Fruit fly (Drosophila melanogaster) whole organism, embryonic: ENCODE results near the gene pigs.

ENCODE experiments used
- ATbp ChIP-seq: fragments of 200-800 bp; sonication (Bioruptor generic); optimal IDR thresholded peaks from 2 replicates; lab custom pipeline; 2017; ENCODE audit warnings: missing biosample characterization, mild to moderate bottlenecking, missing genetic modification characterization, missing genetic modification reagents
- Atf6 ChIP-seq: fragments of 200-800 bp; sonication (Bioruptor generic); IDR thresholded peaks from 2 replicates; pipeline ENCODE4 v1.3.6; 2022; ENCODE audit warnings: missing biosample characterization, missing genetic modification characterization
- B-H2 ChIP-seq: fragments of 200-800 bp; sonication (Bioruptor generic); optimal IDR thresholded peaks from 2 replicates; lab custom pipeline; 2018; ENCODE audit warnings: missing biosample characterization, mild to moderate bottlenecking, missing genetic modification characterization
- CG11723 ChIP-seq: fragments of 200-800 bp; sonication (Bioruptor generic); optimal IDR thresholded peaks from 2 replicates; lab custom pipeline; 2017; ENCODE audit warnings: missing biosample characterization, mild to moderate bottlenecking, missing genetic modification characterization
- CG15011 ChIP-seq: fragments of 200-800 bp; sonication (Bioruptor generic); optimal IDR thresholded peaks from 3 replicates; lab custom pipeline; 2018; ENCODE audit warnings: missing biosample characterization, mild to moderate bottlenecking, missing genetic modification characterization
- CG15601 ChIP-seq: fragments of 200-800 bp; sonication (Bioruptor generic); optimal IDR thresholded peaks from 3 replicates; lab custom pipeline; 2019; ENCODE audit warnings: missing biosample characterization, mild to moderate bottlenecking, missing genetic modification characterization, moderate library complexity
- CG17359 ChIP-seq: fragments of 200-800 bp; sonication (Bioruptor generic); optimal IDR thresholded peaks from 3 replicates; lab custom pipeline; 2018; ENCODE audit warnings: missing biosample characterization, mild to moderate bottlenecking, missing genetic modification characterization, moderate library complexity
- CG2120 ChIP-seq: fragments of 200-800 bp; sonication (Bioruptor generic); optimal IDR thresholded peaks from 3 replicates; lab custom pipeline; 2016; ENCODE audit warnings: missing biosample characterization, missing genetic modification characterization
- CG2875 ChIP-seq: fragments of 200-800 bp; sonication (Bioruptor generic); optimal IDR thresholded peaks from 2 replicates; lab custom pipeline; 2017; ENCODE audit warnings: missing biosample characterization, mild to moderate bottlenecking, missing genetic modification characterization, missing genetic modification reagents
- CG32532 ChIP-seq: fragments of 200-800 bp; sonication (Bioruptor generic); IDR thresholded peaks from 2 replicates; pipeline ENCODE4 v1.3.6; 2022; ENCODE audit warnings: missing biosample characterization, missing genetic modification characterization
- CG3281 ChIP-seq: fragments of 200-800 bp; sonication (Bioruptor generic); optimal IDR thresholded peaks from 3 replicates; lab custom pipeline; 2017; ENCODE audit warnings: missing biosample characterization, mild to moderate bottlenecking, missing genetic modification characterization
- CG34376 ChIP-seq: fragments of 200-800 bp; sonication (Bioruptor generic); optimal IDR thresholded peaks from 2 replicates; lab custom pipeline; 2018; ENCODE audit warnings: missing biosample characterization, mild to moderate bottlenecking, missing genetic modification characterization
- CG4328 ChIP-seq: fragments of 200-800 bp; sonication (Bioruptor generic); optimal IDR thresholded peaks from 3 replicates; lab custom pipeline; 2017; ENCODE audit warnings: missing biosample characterization, missing genetic modification reagents, missing genetic modification characterization
- CG5245 ChIP-seq: fragments of 200-800 bp; sonication (Bioruptor generic); optimal IDR thresholded peaks from 3 replicates; lab custom pipeline; 2016; ENCODE audit warnings: missing biosample characterization, missing genetic modification characterization
- CG8281 ChIP-seq: fragments of 200-800 bp; sonication (Bioruptor generic); optimal IDR thresholded peaks from 2 replicates; lab custom pipeline; 2018; ENCODE audit warnings: missing biosample characterization, mild to moderate bottlenecking, missing genetic modification characterization, moderate library complexity
- CG8924 ChIP-seq: fragments of 200-800 bp; optimal IDR thresholded peaks from 3 replicates; lab custom pipeline; 2019; ENCODE audit warnings: missing biosample characterization, mild to moderate bottlenecking, missing genetic modification characterization, moderate library complexity
- CG8944 ChIP-seq: fragments of 200-800 bp; sonication (Bioruptor generic); optimal IDR thresholded peaks from 3 replicates; lab custom pipeline; 2016; ENCODE audit warnings: missing biosample characterization, missing genetic modification characterization
- CoRest ChIP-seq: fragments of 200-800 bp; sonication (Bioruptor generic); optimal IDR thresholded peaks from 3 replicates; lab custom pipeline; 2018; ENCODE audit warnings: missing biosample characterization, mild to moderate bottlenecking, missing genetic modification characterization, moderate library complexity
- D19B ChIP-seq: fragments of 200-800 bp; sonication (Bioruptor generic); optimal IDR thresholded peaks from 2 replicates; lab custom pipeline; 2017; ENCODE audit warnings: missing biosample characterization, mild to moderate bottlenecking, missing genetic modification characterization
- Dbx ChIP-seq: fragments of 200-800 bp; sonication (Bioruptor generic); IDR thresholded peaks from 3 replicates; pipeline ENCODE4 v1.3.6; 2022; ENCODE audit warnings: missing biosample characterization, missing genetic modification characterization
- Dip2 ChIP-seq: fragments of 200-800 bp; sonication (Bioruptor generic); IDR thresholded peaks from 2 replicates; pipeline ENCODE4 v1.3.6; 2022; ENCODE audit warnings: missing biosample characterization, missing genetic modification characterization
- Eip74EF ChIP-seq, 2 experiments: fragments of 200-800 bp in 1 of 2; fragments of >200 bp in 1 of 2; sonication (Bioruptor generic) in 1 of 2; optimal IDR thresholded peaks; 2 replicates each; lab custom pipeline; 2017 to 2019; ENCODE audit warnings: missing biosample characterization in 2 of 2, missing genetic modification characterization in 2 of 2, mild to moderate bottlenecking in 1 of 2, moderate library complexity in 1 of 2
- Elba2 ChIP-seq: fragments of 200-800 bp; sonication (Bioruptor generic); optimal IDR thresholded peaks from 3 replicates; lab custom pipeline; 2016; ENCODE audit warnings: missing biosample characterization, missing genetic modification characterization
- Gsc ChIP-seq: fragments of 200-800 bp; sonication (Bioruptor generic); IDR thresholded peaks from 2 replicates; pipeline ENCODE4 v1.3.6; 2022; ENCODE audit warnings: missing biosample characterization, missing genetic modification characterization
- HLH4C ChIP-seq: fragments of 200-800 bp; sonication (Bioruptor generic); IDR thresholded peaks from 3 replicates; pipeline ENCODE4 v1.3.6; 2022; ENCODE audit warnings: missing biosample characterization, missing genetic modification characterization; ENCODE audit not compliant: partially characterized antibody
- Meics ChIP-seq: fragments of 200-800 bp; sonication (Bioruptor generic); optimal IDR thresholded peaks from 2 replicates; lab custom pipeline; 2017; ENCODE audit warnings: missing biosample characterization, mild to moderate bottlenecking, missing genetic modification characterization
- NC2α ChIP-seq: fragments of 200-800 bp; sonication (Bioruptor generic); optimal IDR thresholded peaks from 2 replicates; lab custom pipeline; 2016; ENCODE audit warnings: missing biosample characterization, missing genetic modification characterization
- Xbp1 ChIP-seq: fragments of 200-800 bp; sonication (Bioruptor generic); optimal IDR thresholded peaks from 3 replicates; lab custom pipeline; 2016; ENCODE audit warnings: missing biosample characterization, mild to moderate bottlenecking, missing genetic modification characterization
- Xrp1 ChIP-seq: fragments of 200-800 bp; sonication (Bioruptor generic); IDR thresholded peaks from 2 replicates; pipeline ENCODE4 v1.3.6; 2022; ENCODE audit warnings: missing biosample characterization, missing genetic modification characterization
- aop ChIP-seq: fragments of 200-800 bp; sonication (Bioruptor generic); IDR thresholded peaks from 2 replicates; pipeline ENCODE4 v1.3.6; 2022; ENCODE audit warnings: missing biosample characterization, missing genetic modification characterization
- ash1 ChIP-seq: fragments of 200-800 bp; sonication (Bioruptor generic); optimal IDR thresholded peaks from 2 replicates; lab custom pipeline; 2018; ENCODE audit warnings: missing biosample characterization, mild to moderate bottlenecking, missing genetic modification characterization
- bab2 ChIP-seq: fragments of 200-800 bp; sonication (Bioruptor generic); optimal IDR thresholded peaks from 2 replicates; lab custom pipeline; 2016; ENCODE audit warnings: missing biosample characterization, missing genetic modification characterization
- bowl ChIP-seq: fragments of 200-800 bp; sonication (Bioruptor generic); IDR thresholded peaks from 2 replicates; pipeline ENCODE4 v1.3.6; 2022; ENCODE audit warnings: missing biosample characterization, missing genetic modification characterization
- caup ChIP-seq: fragments of 200-800 bp; sonication (Bioruptor generic); optimal IDR thresholded peaks from 3 replicates; lab custom pipeline; 2017; ENCODE audit warnings: missing biosample characterization, mild to moderate bottlenecking, missing genetic modification characterization, moderate library complexity; ENCODE audit not compliant: severe bottlenecking
- ci ChIP-seq: fragments of 200-800 bp; sonication (Bioruptor generic); IDR thresholded peaks from 3 replicates; pipeline ENCODE4 v1.3.6; 2022; ENCODE audit warnings: missing biosample characterization, missing genetic modification characterization
- fd96Cb ChIP-seq: fragments of 200-800 bp; sonication (Bioruptor generic); optimal IDR thresholded peaks from 2 replicates; lab custom pipeline; 2018; ENCODE audit warnings: missing biosample characterization, mild to moderate bottlenecking, missing genetic modification characterization, moderate library complexity
- grn ChIP-seq: fragments of 200-800 bp; sonication (Bioruptor generic); optimal IDR thresholded peaks from 3 replicates; lab custom pipeline; 2017; ENCODE audit warnings: missing biosample characterization, missing genetic modification characterization
- gt ChIP-seq: fragments of 200-800 bp; sonication (Bioruptor generic); IDR thresholded peaks from 2 replicates; pipeline ENCODE4 v1.3.6; 2022; ENCODE audit warnings: missing biosample characterization, missing genetic modification characterization
- kay ChIP-seq: fragments of 200-800 bp; sonication (Bioruptor generic); optimal IDR thresholded peaks from 2 replicates; lab custom pipeline; 2016; ENCODE audit warnings: missing biosample characterization, missing genetic modification characterization
- ken ChIP-seq: fragments of 200-800 bp; sonication (Bioruptor generic); IDR thresholded peaks from 3 replicates; pipeline ENCODE4 v1.3.6; 2022; ENCODE audit warnings: missing biosample characterization, missing genetic modification characterization
- lilli ChIP-seq: fragments of 200-800 bp; sonication (Bioruptor generic); optimal IDR thresholded peaks from 3 replicates; lab custom pipeline; 2016; ENCODE audit warnings: missing biosample characterization, missing genetic modification characterization
- lov ChIP-seq, 2 experiments: fragments of 200-800 bp in 1 of 2; fragments of >200 bp in 1 of 2; sonication (Bioruptor generic) in 1 of 2; IDR thresholded peaks in 1 of 2; optimal IDR thresholded peaks in 1 of 2; 2 replicates in 1 of 2; 3 replicates in 1 of 2; pipeline versions ENCODE4 v1.3.6 to Lab custom; 2017 to 2022; ENCODE audit warnings: missing biosample characterization in 1 of 2, missing genetic modification characterization in 1 of 2
- mirr ChIP-seq: fragments of 200-800 bp; sonication (Bioruptor generic); optimal IDR thresholded peaks from 3 replicates; lab custom pipeline; 2018; ENCODE audit warnings: missing biosample characterization, mild to moderate bottlenecking, missing genetic modification characterization
- pfk ChIP-seq: fragments of 200-800 bp; sonication (Bioruptor generic); optimal IDR thresholded peaks from 2 replicates; lab custom pipeline; 2018; ENCODE audit warnings: missing biosample characterization, mild to moderate bottlenecking, missing genetic modification characterization, moderate library complexity
- pho ChIP-seq: fragments of 200-800 bp; sonication (Bioruptor generic); optimal IDR thresholded peaks from 2 replicates; lab custom pipeline; 2016; ENCODE audit warnings: missing biosample characterization, missing genetic modification characterization
- ranshi ChIP-seq: fragments of 200-800 bp; sonication (Bioruptor generic); IDR thresholded peaks from 2 replicates; pipeline ENCODE4 v1.3.6; 2022; ENCODE audit warnings: missing biosample characterization, missing genetic modification characterization
- schlank ChIP-seq: fragments of 200-800 bp; sonication (Bioruptor generic); optimal IDR thresholded peaks from 2 replicates; lab custom pipeline; 2018; ENCODE audit warnings: missing biosample characterization, mild to moderate bottlenecking, missing genetic modification characterization
- sqz ChIP-seq: fragments of 200-800 bp; sonication (Bioruptor generic); optimal IDR thresholded peaks from 3 replicates; lab custom pipeline; 2018; ENCODE audit warnings: missing biosample characterization, mild to moderate bottlenecking, missing genetic modification characterization
- sug ChIP-seq: fragments of 200-800 bp; optimal IDR thresholded peaks from 2 replicates; lab custom pipeline; 2019; ENCODE audit warnings: missing biosample characterization, mild to moderate bottlenecking, missing genetic modification characterization, moderate library complexity
- tll ChIP-seq, 2 experiments: fragments of 200-800 bp in 1 of 2; fragments of >200 bp in 1 of 2; sonication (Bioruptor generic) in 1 of 2; optimal IDR thresholded peaks; 2 replicates each; lab custom pipeline; 2017 to 2019; ENCODE audit warnings: missing biosample characterization in 2 of 2, missing genetic modification characterization in 2 of 2, mild to moderate bottlenecking in 1 of 2, moderate library complexity in 1 of 2

Gene pigs

DNA sequence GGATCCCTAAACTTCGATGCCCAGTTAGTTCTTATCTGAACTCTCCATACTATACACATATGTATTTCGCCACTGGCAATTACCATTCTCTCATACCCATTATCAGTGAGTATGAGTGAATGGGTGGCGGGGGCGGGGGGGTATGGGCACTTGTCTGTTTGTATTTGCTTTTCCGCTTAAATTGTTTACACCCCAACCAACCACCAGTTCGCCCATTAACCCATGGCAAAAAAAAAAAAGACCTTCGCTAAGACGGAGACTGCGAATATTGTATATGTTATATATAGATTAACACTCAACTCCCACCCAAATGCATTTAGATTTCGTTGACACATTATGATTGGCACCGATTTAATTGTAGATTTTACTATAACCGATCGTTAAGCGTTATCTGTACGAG lies 7.8 kb upstream of the pigs start (continued):
- TF ChIP-seq D19B (no peak), pho (no peak), B-H2 (GFP tag; lab: Kevin White, UChicago) (peak; percentile 62), Atf6 (peak; percentile 56; the same call in 1 of the 2 replicates), bowl (GFP tag; lab: Robert Waterston, UW) (no peak), Xrp1 (peak; percentile 46), sug (tag; lab: Kevin White, UChicago) (peak; percentile 45), ci (GFP tag; lab: Robert Waterston, UW) (peak; percentile 22; the same call in 1 of the 3 replicates), CG3281 (GFP tag; lab: Kevin White, UChicago) (peak; percentile 62), caup (peak; percentile 74), Meics (GFP tag; lab: Kevin White, UChicago) (peak; percentile 48), ash1 (GFP tag; lab: Kevin White, UChicago) (peak; percentile 35), pfk (GFP tag; lab: Kevin White, UChicago) (peak; percentile 6), fd96Cb (tag; lab: Kevin White, UChicago) (no peak), Gsc (GFP tag; lab: Robert Waterston, UW) (no peak), CG15601 (tag; lab: Kevin White, UChicago) (no peak), ken (GFP tag; lab: Robert Waterston, UW) (0 out of 3 replicates have a peak, but pooled peaks have one; percentile 25), CG32532 (GFP tag; lab: Robert Waterston, UW) (peak; percentile 29), CG4328 (peak; percentile 12), CG8924 (tag; lab: Kevin White, UChicago) (no peak), Xbp1 (GFP tag; lab: Kevin White, UChicago) (no peak), sqz (peak; percentile 10), ranshi (GFP tag; lab: Robert Waterston, UW) (no peak; the same call in 1 of the 2 replicates), Eip74EF (GFP tag; optimal IDR thresholded peaks at IDR 0.05; lab: Kevin White, UChicago) (no peak), Dbx (peak; percentile 60; the same call in 2 of the 3 replicates), CG2120 (GFP tag; lab: Kevin White, UChicago) (no peak), HLH4C (no peak), ATbp (GFP tag; lab: Kevin White, UChicago) (peak; percentile 43), tll (GFP tag; optimal IDR thresholded peaks at IDR 0.05; lab: Kevin White, UChicago) (no peak), CG11723 (GFP tag; lab: Kevin White, UChicago) (no peak), lilli (GFP tag; lab: Kevin White, UChicago) (peak; percentile 1), CG5245 (GFP tag; lab: Kevin White, UChicago) (no peak), Dip2 (GFP tag; lab: Robert Waterston, UW) (no peak), grn (GFP tag; lab: Kevin White, UChicago) (peak; percentile 0), CG8281 (no peak), gt (no peak), Elba2 (no peak), schlank (peak; percentile 69), CG8944 (GFP tag; lab: Kevin White, UChicago) (no peak), CG34376 (GFP tag; lab: Kevin White, UChicago) (peak; percentile 2), lov (optimal IDR thresholded peaks at IDR 0.05; lab: Kevin White, UChicago) (no peak), lov (GFP tag; IDR thresholded peaks at IDR 0.05; lab: Robert Waterston, UW) (no peak), kay (no peak), CG2875 (GFP tag; lab: Kevin White, UChicago) (peak; percentile 37), bab2 (GFP tag; lab: Kevin White, UChicago) (peak; percentile 21), NC2α (GFP tag; lab: Kevin White, UChicago) (no peak), CoRest (no peak), mirr (peak; percentile 19), aop (no peak), CG15011 (GFP tag; lab: Kevin White, UChicago) (peak; percentile 27), CG17359 (tag; lab: Kevin White, UChicago) (peak; percentile 22)
